Fruit fly (Drosophila melanogaster) whole organism, embryonic: ENCODE measurements around the gene CG6961.

Source experiments
- B-H2 ChIP-seq: fragments of 200-800 bp; sonication (Bioruptor generic); optimal IDR thresholded peaks from 2 replicates; lab custom pipeline; 2018; ENCODE audit warnings: missing biosample characterization, mild to moderate bottlenecking, missing genetic modification characterization
- C15 ChIP-seq: fragments of 200-800 bp; sonication (Bioruptor generic); IDR thresholded peaks from 3 replicates; pipeline ENCODE4 v1.3.6; 2022; ENCODE audit warnings: missing biosample characterization, missing genetic modification characterization
- CG11093 ChIP-seq: fragments of 200-800 bp; sonication (Bioruptor generic); IDR thresholded peaks from 3 replicates; pipeline ENCODE4 v1.3.6; 2022; ENCODE audit warnings: missing biosample characterization, missing genetic modification characterization
- CG11398 ChIP-seq: fragments of 200-800 bp; sonication (Bioruptor generic); optimal IDR thresholded peaks from 2 replicates; lab custom pipeline; 2016; ENCODE audit warnings: missing biosample characterization, missing genetic modification characterization
- CG11504 ChIP-seq: fragments of 200-800 bp; sonication (Bioruptor generic); optimal IDR thresholded peaks from 3 replicates; lab custom pipeline; 2019; ENCODE audit warnings: missing biosample characterization, mild to moderate bottlenecking, missing genetic modification characterization, moderate library complexity
- CG12769 ChIP-seq: fragments of 200-800 bp; sonication (Bioruptor generic); optimal IDR thresholded peaks from 2 replicates; lab custom pipeline; 2019; ENCODE audit warnings: missing biosample characterization, mild to moderate bottlenecking, missing genetic modification characterization, moderate library complexity
- CG13287 ChIP-seq: fragments of 200-800 bp; sonication (Bioruptor generic); IDR thresholded peaks from 2 replicates; pipeline ENCODE4 v1.3.6; 2022; ENCODE audit warnings: missing biosample characterization, missing genetic modification characterization; ENCODE audit not compliant: partially characterized antibody
- CG13424 ChIP-seq: fragments of 200-800 bp; sonication (Bioruptor generic); optimal IDR thresholded peaks from 2 replicates; lab custom pipeline; 2019; ENCODE audit warnings: missing biosample characterization, mild to moderate bottlenecking, missing genetic modification characterization, moderate library complexity
- CG17186 ChIP-seq: fragments of 200-800 bp; sonication (Bioruptor generic); optimal IDR thresholded peaks from 3 replicates; lab custom pipeline; 2017; ENCODE audit warnings: missing biosample characterization, missing genetic modification reagents, missing genetic modification characterization
- CG2199 ChIP-seq: fragments of 200-800 bp; sonication (Bioruptor generic); IDR thresholded peaks from 3 replicates; pipeline ENCODE4 v1.3.6; 2022; ENCODE audit warnings: missing biosample characterization, missing genetic modification characterization
- CHES-1-like ChIP-seq: fragments of 200-800 bp; sonication (Bioruptor generic); optimal IDR thresholded peaks from 2 replicates; lab custom pipeline; 2016; ENCODE audit warnings: missing biosample characterization, missing genetic modification characterization
- CoRest ChIP-seq: fragments of 200-800 bp; sonication (Bioruptor generic); optimal IDR thresholded peaks from 3 replicates; lab custom pipeline; 2018; ENCODE audit warnings: missing biosample characterization, mild to moderate bottlenecking, missing genetic modification characterization, moderate library complexity
- Dref ChIP-seq: fragments of 200-800 bp; sonication (Bioruptor generic); IDR thresholded peaks from 2 replicates; pipeline ENCODE4 v1.3.6; 2022; ENCODE audit warnings: missing biosample characterization, missing genetic modification characterization
- Ets65A ChIP-seq: fragments of 200-800 bp; sonication (Bioruptor generic); peaks from one replicate; lab custom pipeline; 2016; ENCODE audit warnings: missing biosample characterization, missing genetic modification characterization
- Gsc ChIP-seq: fragments of 200-800 bp; sonication (Bioruptor generic); IDR thresholded peaks from 2 replicates; pipeline ENCODE4 v1.3.6; 2022; ENCODE audit warnings: missing biosample characterization, missing genetic modification characterization
- H2.0 ChIP-seq: fragments of 200-800 bp; sonication (Bioruptor generic); IDR thresholded peaks from 2 replicates; pipeline ENCODE4 v1.3.6; 2022; ENCODE audit warnings: missing biosample characterization, missing genetic modification characterization
- Hmx ChIP-seq: fragments of 200-800 bp; sonication (Bioruptor generic); optimal IDR thresholded peaks from 2 replicates; lab custom pipeline; 2016; ENCODE audit warnings: missing biosample characterization, missing genetic modification characterization
- Med ChIP-seq: fragments of 200-800 bp; sonication (Bioruptor generic); peaks from one replicate; lab custom pipeline; 2016; ENCODE audit warnings: missing biosample characterization, missing genetic modification characterization, mild to moderate bottlenecking, inconsistent platforms, moderate library complexity
- Meics ChIP-seq: fragments of 200-800 bp; sonication (Bioruptor generic); optimal IDR thresholded peaks from 2 replicates; lab custom pipeline; 2017; ENCODE audit warnings: missing biosample characterization, mild to moderate bottlenecking, missing genetic modification characterization
- Nf-YC ChIP-seq: fragments of 200-800 bp; optimal IDR thresholded peaks from 3 replicates; lab custom pipeline; 2019; ENCODE audit warnings: missing biosample characterization, mild to moderate bottlenecking, missing genetic modification characterization, moderate library complexity
- Opbp ChIP-seq: fragments of 200-800 bp; sonication (Bioruptor generic); IDR thresholded peaks from 3 replicates; pipeline ENCODE4 v1.3.6; 2022; ENCODE audit warnings: missing biosample characterization, missing genetic modification characterization; ENCODE audit not compliant: partially characterized antibody
- Pdp1 ChIP-seq, 2 experiments: fragments of 200-800 bp; sonication (Bioruptor generic); optimal IDR thresholded peaks; 3 replicates each; lab custom pipeline; 2016; ENCODE audit warnings: missing biosample characterization in 2 of 2, missing genetic modification characterization in 2 of 2, mild to moderate bottlenecking in 1 of 2, moderate library complexity in 1 of 2
- Side ChIP-seq: fragments of 200-800 bp; sonication (Bioruptor generic); optimal IDR thresholded peaks from 2 replicates; lab custom pipeline; 2016; ENCODE audit warnings: missing biosample characterization, missing genetic modification characterization
- Trl ChIP-seq, 3 experiments: fragments of >200 bp in 2 of 3; fragments of 200-800 bp in 1 of 3; sonication (Bioruptor generic) in 1 of 3; optimal IDR thresholded peaks; 2 replicates in 1 of 3; 3 replicates in 2 of 3; lab custom pipeline; 2016 to 2017; ENCODE audit warnings: missing biosample characterization in 1 of 3, missing genetic modification characterization in 1 of 3
- al ChIP-seq: fragments of 200-800 bp; sonication (Bioruptor generic); IDR thresholded peaks from 2 replicates; pipeline ENCODE4 v1.3.6; 2022; ENCODE audit warnings: missing biosample characterization, missing genetic modification characterization
- br ChIP-seq: fragments of >200 bp; optimal IDR thresholded peaks from 2 replicates; lab custom pipeline; 2017
- cato ChIP-seq: fragments of 200-800 bp; sonication (Bioruptor generic); optimal IDR thresholded peaks from 2 replicates; lab custom pipeline; 2016; ENCODE audit warnings: missing biosample characterization, missing genetic modification characterization, borderline replicate concordance
- dysf ChIP-seq: fragments of 200-800 bp; sonication (Bioruptor generic); IDR thresholded peaks from 3 replicates; pipeline ENCODE4 v1.3.6; 2022; ENCODE audit warnings: missing biosample characterization, missing genetic modification characterization
- fd64A ChIP-seq: fragments of 200-800 bp; sonication (Bioruptor generic); optimal IDR thresholded peaks from 3 replicates; lab custom pipeline; 2018; ENCODE audit warnings: missing biosample characterization, mild to moderate bottlenecking, missing genetic modification characterization
- nmo ChIP-seq: fragments of 200-800 bp; sonication (Bioruptor generic); optimal IDR thresholded peaks from 2 replicates; lab custom pipeline; 2018; ENCODE audit warnings: missing biosample characterization, mild to moderate bottlenecking, missing genetic modification characterization, moderate library complexity
- pum ChIP-seq: fragments of 200-800 bp; sonication (Bioruptor generic); optimal IDR thresholded peaks from 2 replicates; lab custom pipeline; 2016; ENCODE audit warnings: missing biosample characterization, missing genetic modification characterization
- row ChIP-seq: fragments of 200-800 bp; sonication (Bioruptor generic); IDR thresholded peaks from 3 replicates; pipeline ENCODE4 v1.3.6; 2022; ENCODE audit warnings: missing biosample characterization, missing genetic modification characterization
- sima ChIP-seq: fragments of 200-800 bp; sonication (Bioruptor generic); optimal IDR thresholded peaks from 2 replicates; lab custom pipeline; 2016; ENCODE audit warnings: missing biosample characterization, missing genetic modification characterization
- toy ChIP-seq: fragments of 200-800 bp; sonication (Bioruptor generic); IDR thresholded peaks from 2 replicates; pipeline ENCODE4 v1.3.6; 2022; ENCODE audit warnings: missing biosample characterization, missing genetic modification characterization
- usp ChIP-seq: fragments of >200 bp; optimal IDR thresholded peaks from 2 replicates; lab custom pipeline; 2017; ENCODE audit warnings: missing biosample characterization, missing genetic modification characterization
- yki ChIP-seq: fragments of >200 bp; optimal IDR thresholded peaks from 3 replicates; lab custom pipeline; 2018
- zfh2 ChIP-seq: fragments of 200-800 bp; sonication (Bioruptor generic); optimal IDR thresholded peaks from 2 replicates; lab custom pipeline; 2016; ENCODE audit warnings: missing biosample characterization, missing genetic modification characterization

Gene CG6961

DNA sequence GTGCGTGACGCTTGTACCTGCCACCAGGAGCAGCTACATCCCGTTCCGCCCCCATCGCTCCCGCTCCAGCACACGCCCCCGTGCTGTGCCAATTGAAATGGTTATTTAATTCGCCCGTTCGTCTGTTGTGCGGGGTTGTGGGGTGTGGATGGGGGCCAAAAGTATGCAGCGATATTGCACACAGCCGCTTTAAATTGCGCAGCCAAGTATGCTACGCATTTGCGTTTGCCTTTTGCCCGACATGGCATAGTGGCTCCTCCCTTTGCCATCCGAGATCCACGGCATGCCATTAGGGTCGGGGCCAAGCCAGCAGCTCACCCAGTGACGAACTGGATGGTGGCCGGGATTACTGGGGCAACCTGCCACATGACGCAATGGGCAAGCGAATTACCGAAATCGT is 16.0 kb downstream of the CG6961 start (continued):
- peak; percentile 20 for TF ChIP-seq CG11504 (tag; lab: Kevin White, UChicago)
- TF ChIP-seq zfh2, result no peak
- peak; percentile 61 for TF ChIP-seq Med (GFP tag; lab: Kevin White, UChicago)
- TF ChIP-seq B-H2 (GFP tag; lab: Kevin White, UChicago), result no peak
- 0 out of 2 replicates have a peak, but pooled peaks have one; percentile 10 for TF ChIP-seq CG13287 (GFP tag; lab: Robert Waterston, UW)

DNA sequence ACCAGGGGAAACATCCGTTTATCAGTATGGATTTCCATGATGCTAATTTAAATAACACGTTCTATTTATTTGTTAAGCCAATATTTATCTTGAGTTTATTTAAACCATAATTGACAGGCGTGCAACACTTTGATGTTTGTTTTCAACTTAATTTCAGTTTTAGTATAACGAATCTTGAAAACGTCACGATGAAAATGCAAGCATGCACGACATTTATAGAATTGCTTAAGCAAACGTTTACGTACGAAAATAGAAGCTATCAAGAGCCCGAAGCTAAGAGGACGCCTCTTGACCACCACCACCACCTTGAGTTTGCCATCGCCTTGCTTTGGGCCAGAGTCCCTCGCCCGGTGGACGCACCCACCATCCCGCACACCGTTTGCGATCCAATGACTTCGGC is 16.7 kb downstream of the CG6961 start:
- no peak for TF ChIP-seq toy (GFP tag; lab: Robert Waterston, UW)
- TF ChIP-seq Meics, result no peak
- peak; percentile 99 for TF ChIP-seq CG2199 (GFP tag; lab: Robert Waterston, UW)

DNA sequence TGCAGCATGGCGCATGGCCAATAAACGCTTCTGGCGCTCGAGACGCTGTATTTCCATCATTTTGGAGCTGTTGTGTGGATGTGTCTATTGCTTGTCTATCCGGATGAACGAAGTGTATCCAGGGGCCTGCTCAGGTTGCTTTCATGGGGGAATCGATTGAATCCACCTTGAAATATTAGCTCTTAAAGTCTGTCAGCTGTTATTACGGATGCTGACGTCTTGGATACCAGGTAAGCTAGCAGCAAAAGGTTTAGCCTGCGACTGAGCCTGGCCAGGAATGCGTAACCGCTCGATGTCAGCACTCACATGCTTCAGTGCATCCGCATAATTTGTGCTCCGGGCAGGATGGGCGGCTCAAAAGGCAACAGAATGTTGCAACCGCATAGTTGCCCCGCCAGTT is 39.8 kb downstream of the CG6961 start, which contains the start of gene CG12609:
Gene CG12609, minus strand, starts transcription at position 101 of the 400 bp plus-strand sequence.
- TF ChIP-seq Ets65A (GFP tag; lab: Kevin White, UChicago) (no peak), Side (GFP tag; lab: Kevin White, UChicago) (no peak), dysf (GFP tag; lab: Robert Waterston, UW) (no peak), H2.0 (GFP tag; lab: Robert Waterston, UW) (no peak), Hmx (GFP tag; lab: Kevin White, UChicago) (no peak), usp (GFP tag; lab: Kevin White, UChicago) (no peak), br (lab: Kevin White, UChicago) (no peak), nmo (GFP tag; lab: Kevin White, UChicago) (no peak), pum (GFP tag; lab: Kevin White, UChicago) (no peak), sima (no peak), al (no peak), CG11093 (no peak)

DNA sequence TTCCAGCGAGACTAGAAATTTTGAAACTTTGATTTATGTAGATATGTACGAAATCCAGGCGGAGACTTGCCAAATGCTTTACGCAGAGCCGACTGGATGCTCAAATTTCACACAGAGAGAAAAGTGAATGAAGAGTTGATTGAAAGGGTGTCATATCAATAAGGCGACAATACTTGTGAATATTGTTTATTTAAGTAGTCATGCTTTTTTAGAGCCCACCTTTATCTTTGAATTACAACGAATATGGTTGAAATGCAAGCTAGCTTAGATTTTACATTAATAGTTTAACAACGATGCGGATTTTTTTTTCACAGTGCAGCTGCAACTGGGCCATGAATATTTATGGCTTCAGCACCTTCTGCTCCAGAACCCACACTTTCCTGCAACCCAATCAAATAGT is 48.2 kb downstream of the CG6961 start, which contains the start of gene CG6873:
Gene CG6873, minus strand, starts transcription at position 101 of the 400 bp plus-strand sequence.
- TF ChIP-seq CG13424 (tag; lab: Kevin White, UChicago) (no peak), Nf-YC (tag; lab: Kevin White, UChicago) (no peak), fd64A (GFP tag; lab: Kevin White, UChicago) (no peak), Dref (GFP tag; lab: Robert Waterston, UW) (no peak), Gsc (GFP tag; lab: Robert Waterston, UW) (no peak), CG17186 (GFP tag; lab: Kevin White, UChicago) (no peak), Pdp1 (GFP tag; optimal IDR thresholded peaks at IDR 0.05; lab: Kevin White, UChicago) (no peak), CoRest (tag; lab: Kevin White, UChicago) (no peak), Opbp (GFP tag; lab: Robert Waterston, UW) (no peak), cato (GFP tag; lab: Kevin White, UChicago) (no peak), C15 (GFP tag; lab: Robert Waterston, UW) (no peak), CG11398 (GFP tag; lab: Kevin White, UChicago) (no peak), CG12769 (tag; lab: Kevin White, UChicago) (no peak), Trl (optimal IDR thresholded peaks at IDR 0.05; lab: Kevin White, UChicago) (no peak), Trl (GFP tag; optimal IDR thresholded peaks at IDR 0.05; lab: Kevin White, UChicago) (no peak), yki (no peak), row (GFP tag; lab: Robert Waterston, UW) (no peak), CHES-1-like (GFP tag; lab: Kevin White, UChicago) (no peak)
